Fruit fly (Drosophila melanogaster): ENCODE measurements around the gene CG11714.

CG11714 gene

dm6 chr3L:11536767-11537419, 14.4 kb upstream of the CG11714 start (continued):
- TF ChIP-seq CG2678 (tag; optimal IDR thresholded peaks at IDR 0.05) (no peak), CG10543 (GFP tag; optimal IDR thresholded peaks at IDR 0.05) (peak; percentile 15), psq (GFP tag; optimal IDR thresholded peaks at IDR 0.05) (no peak), MBD-R2 (GFP tag; IDR thresholded peaks at IDR 0.05) (no peak), tna (GFP tag; IDR thresholded peaks at IDR 0.05; ENCODE audit: partially characterized antibody) (0 out of 2 replicates have a peak, but pooled peaks have one; percentile 26), fd3F (GFP tag; optimal IDR thresholded peaks at IDR 0.05) (no peak), gem (tag; optimal IDR thresholded peaks at IDR 0.05) (peak; percentile 15), CG12744 (GFP tag; optimal IDR thresholded peaks at IDR 0.05) (no peak), fd102C (GFP tag; optimal IDR thresholded peaks at IDR 0.05) (no peak), CG17385 (GFP tag; optimal IDR thresholded peaks at IDR 0.05) (no peak), CG4404 (GFP tag; IDR thresholded peaks at IDR 0.05) (no peak), Drgx (GFP tag; IDR thresholded peaks at IDR 0.05) (0 out of 2 replicates have a peak, but pooled peaks have one; percentile 23), CG33557 (GFP tag; optimal IDR thresholded peaks at IDR 0.05) (no peak), Trl (optimal IDR thresholded peaks at IDR 0.05) (no peak), Trl (GFP tag; optimal IDR thresholded peaks at IDR 0.05) (no peak), CG32532 (GFP tag; IDR thresholded peaks at IDR 0.05) (0 out of 2 replicates have a peak, but pooled peaks have one; percentile 9), ato (GFP tag; IDR thresholded peaks at IDR 0.05; ENCODE audit: partially characterized antibody) (no peak), C15 (GFP tag; IDR thresholded peaks at IDR 0.05) (no peak), CG12769 (tag; optimal IDR thresholded peaks at IDR 0.05) (peak; percentile 38), Sry-β (GFP tag; optimal IDR thresholded peaks at IDR 0.05) (no peak), pnt (GFP tag; optimal IDR thresholded peaks at IDR 0.05) (no peak), CG1233 (GFP tag; optimal IDR thresholded peaks at IDR 0.05) (no peak), CG18476 (GFP tag; optimal IDR thresholded peaks at IDR 0.05) (no peak), crc (GFP tag; optimal IDR thresholded peaks at IDR 0.05) (no peak), CG14014 (GFP tag; IDR thresholded peaks at IDR 0.05) (peak; percentile 25; the same call in 1 of the 2 replicates), CG3726 (GFP tag; IDR thresholded peaks at IDR 0.05) (no peak), CG11695 (GFP tag; IDR thresholded peaks at IDR 0.05) (0 out of 3 replicates have a peak, but pooled peaks have one; percentile 22), CG1602 (GFP tag; optimal IDR thresholded peaks at IDR 0.05) (no peak), az2 (GFP tag; optimal IDR thresholded peaks at IDR 0.05) (no peak), CG1024 (GFP tag; IDR thresholded peaks at IDR 0.05) (no peak), CG6813 (GFP tag; optimal IDR thresholded peaks at IDR 0.05) (no peak), Kr (GFP tag; optimal IDR thresholded peaks at IDR 0.05) (no peak), CG17612 (GFP tag; IDR thresholded peaks at IDR 0.05) (no peak), disco-r (GFP tag; optimal IDR thresholded peaks at IDR 0.05) (no peak), gro (GFP tag; optimal IDR thresholded peaks at IDR 0.05) (no peak), Aef1 (GFP tag; IDR thresholded peaks at IDR 0.05) (no peak), onecut (GFP tag; IDR thresholded peaks at IDR 0.05) (no peak), CG5953 (GFP tag; IDR thresholded peaks at IDR 0.05) (no peak), row (GFP tag; IDR thresholded peaks at IDR 0.05) (peak; percentile 17; the same call in 2 of the 3 replicates), CG2116 (GFP tag; optimal IDR thresholded peaks at IDR 0.05) (no peak), kay (GFP tag; optimal IDR thresholded peaks at IDR 0.05) (peak; percentile 79), CG14441 (GFP tag; IDR thresholded peaks at IDR 0.05) (0 out of 2 replicates have a peak, but pooled peaks have one; percentile 8), kni (GFP tag; optimal IDR thresholded peaks at IDR 0.05) (peak; percentile 52), E2f2 (GFP tag; IDR thresholded peaks at IDR 0.05) (no peak), H2.0 (GFP tag; IDR thresholded peaks at IDR 0.05) (no peak), CG2120 (GFP tag; optimal IDR thresholded peaks at IDR 0.05) (peak; percentile 33), CG12299 (tag; optimal IDR thresholded peaks at IDR 0.05) (no peak), lov (optimal IDR thresholded peaks at IDR 0.05) (no peak), lov (GFP tag; IDR thresholded peaks at IDR 0.05) (no peak), ttk (GFP tag; IDR thresholded peaks at IDR 0.05) (no peak), CG11723 (GFP tag; optimal IDR thresholded peaks at IDR 0.05) (no peak)
